Worm (Caenorhabditis elegans): ENCODE results near the gene Y39A3B.8.
A peak's percentile ranks its signal among the peaks of the same experiment; 100 is the strongest.

Y39A3B.8 gene

DNA sequence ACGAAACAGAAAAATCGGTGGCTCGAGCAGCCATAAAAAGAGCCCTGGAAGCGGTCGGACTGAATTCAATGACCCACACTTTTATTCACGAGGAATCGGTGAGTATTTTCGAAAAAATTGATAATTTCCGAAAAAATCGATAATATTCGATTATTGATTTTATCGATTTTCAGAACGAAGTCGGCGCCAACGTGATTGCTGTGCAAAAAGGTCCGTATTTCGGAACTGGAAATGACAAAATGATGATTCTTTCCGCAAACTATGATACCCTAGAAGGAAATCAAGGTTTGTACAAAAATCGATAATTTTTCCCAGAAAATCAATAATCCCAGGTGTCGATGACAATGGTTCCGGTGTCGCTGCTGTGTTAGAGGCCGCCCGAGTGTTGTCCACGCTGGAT is 19.1 kb downstream of the Y39A3B.8 start:
- no peak for TF ChIP-seq pha-4 (tag; optimal IDR thresholded peaks at IDR 0.05)
- TF ChIP-seq ceh-34 (tag; optimal IDR thresholded peaks at IDR 0.05), result no peak
- no peak for TF ChIP-seq tbx-7 (tag; optimal IDR thresholded peaks at IDR 0.05)
- peak; percentile 15 for TF ChIP-seq ceh-48 (tag; optimal IDR thresholded peaks at IDR 0.05)
- TF ChIP-seq C08G9.2 (tag; optimal IDR thresholded peaks at IDR 0.05), result no peak
- no peak for TF ChIP-seq ceh-18 (tag; optimal IDR thresholded peaks at IDR 0.05)
- TF ChIP-seq ceh-31 (tag; optimal IDR thresholded peaks at IDR 0.05), result no peak

DNA sequence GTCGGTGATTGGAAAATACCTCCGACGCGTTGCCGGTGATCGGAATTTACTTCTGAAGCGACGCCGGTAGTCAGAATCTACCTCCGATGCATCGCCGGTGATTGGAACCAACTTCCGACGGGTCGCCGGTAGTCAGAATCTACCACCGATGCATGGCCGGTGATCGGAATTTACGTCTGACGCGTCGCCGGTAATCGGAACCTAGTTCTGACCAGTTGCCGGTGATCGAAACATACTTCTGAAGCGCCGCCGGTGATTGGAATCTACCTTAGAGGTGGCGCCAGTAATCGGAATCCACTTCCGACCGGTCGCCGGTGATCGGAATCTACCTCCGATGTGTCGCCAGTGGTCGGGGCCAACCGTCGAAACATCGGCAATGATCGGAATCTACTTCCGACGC is 20.5 kb downstream of the Y39A3B.8 start:
- no peak for TF ChIP-seq ref-2 (tag; optimal IDR thresholded peaks at IDR 0.05)
- TF ChIP-seq syd-9 (tag; optimal IDR thresholded peaks at IDR 0.05), result no peak
- no peak for TF ChIP-seq elt-4 (tag; optimal IDR thresholded peaks at IDR 0.05)
- TF ChIP-seq fkh-6 (tag; optimal IDR thresholded peaks at IDR 0.05), result no peak
- no peak for TF ChIP-seq C38D4.7 (GFP tag; optimal IDR thresholded peaks at IDR 0.05)
- no peak for TF ChIP-seq gmeb-2 (tag; optimal IDR thresholded peaks at IDR 0.05)
- TF ChIP-seq C08G9.2 (tag; optimal IDR thresholded peaks at IDR 0.05), result no peak

DNA sequence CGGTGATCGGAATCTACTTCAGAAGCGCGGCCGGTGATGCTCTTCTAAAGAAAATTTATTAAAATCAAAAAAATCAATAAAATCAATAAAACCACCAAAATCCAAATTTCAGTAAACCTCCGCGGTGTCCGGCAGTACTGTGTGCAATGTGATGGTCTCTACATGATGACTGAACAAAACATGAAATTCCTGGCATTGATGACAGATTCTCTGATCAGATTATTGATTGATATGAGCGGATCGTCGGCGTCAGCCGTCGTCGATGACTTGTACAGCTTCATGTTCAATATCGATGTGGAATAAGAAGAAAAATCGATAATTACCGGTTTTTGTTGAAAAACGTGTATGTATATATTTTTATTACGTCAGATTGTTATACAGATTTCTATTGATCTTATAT is 21.1 kb downstream of the Y39A3B.8 start:
- no peak for TF ChIP-seq pha-4 (tag; optimal IDR thresholded peaks at IDR 0.05)
- TF ChIP-seq gmeb-2 (tag; optimal IDR thresholded peaks at IDR 0.05), result no peak

DNA sequence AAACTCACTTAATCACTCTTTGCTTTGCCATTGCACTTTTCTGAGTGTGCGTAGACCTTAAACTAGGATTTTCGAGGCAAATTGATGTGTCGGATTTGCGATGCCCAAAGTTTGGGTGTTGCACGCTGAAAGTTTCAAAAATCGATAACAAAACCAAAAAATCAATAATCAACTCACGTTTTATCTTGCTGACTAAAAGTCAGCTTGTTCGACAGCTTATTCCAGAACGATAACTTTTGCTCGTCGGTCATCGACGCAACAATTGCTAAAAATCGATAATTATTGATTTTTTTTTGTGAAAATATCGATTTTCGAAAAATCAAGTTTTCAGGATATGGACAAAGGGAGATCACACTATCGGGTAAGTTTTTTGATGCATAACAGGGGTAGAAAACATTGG is 24.8 kb downstream of the Y39A3B.8 start:
- no peak for TF ChIP-seq dve-1 (tag; optimal IDR thresholded peaks at IDR 0.05)
- TF ChIP-seq ceh-48 (tag; optimal IDR thresholded peaks at IDR 0.05), result peak; percentile 19

DNA sequence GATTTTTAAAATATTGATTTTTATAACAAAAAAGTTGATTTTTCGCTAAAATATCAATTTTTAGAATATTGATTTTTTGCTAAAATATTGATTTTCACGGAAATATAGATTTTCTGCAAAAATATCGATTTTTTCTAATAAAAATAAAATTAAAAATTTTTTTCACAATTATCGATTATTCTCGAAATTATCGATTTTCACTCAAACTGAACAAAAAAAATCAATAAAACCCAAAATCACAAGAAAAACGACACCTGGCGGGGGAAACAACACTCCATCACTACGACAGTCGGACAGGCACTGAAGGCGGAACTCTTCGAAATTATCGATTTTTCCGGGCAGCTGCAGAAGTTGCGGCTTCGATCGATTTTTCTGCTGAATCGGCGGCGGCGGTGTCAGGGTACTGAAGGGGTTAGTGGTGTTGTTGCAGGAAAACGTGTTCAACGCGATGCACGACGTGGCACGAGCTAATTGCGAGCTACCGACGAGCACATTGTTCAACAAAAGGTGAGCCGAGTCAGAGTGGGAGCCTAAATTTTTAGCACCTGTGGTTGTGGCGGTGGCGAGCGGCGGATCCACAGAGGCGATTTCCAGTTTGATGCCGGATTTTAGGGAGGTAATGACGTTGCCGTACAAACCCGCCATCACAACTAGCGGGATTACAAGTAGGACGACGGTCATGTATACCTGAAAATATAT is 25.5 kb downstream of the Y39A3B.8 start:
- TF ChIP-seq ceh-48 (tag; optimal IDR thresholded peaks at IDR 0.05), result peak; percentile 48
- TF ChIP-seq T23F11.4 (GFP tag; optimal IDR thresholded peaks at IDR 0.05), result no peak
- no peak for TF ChIP-seq pat-9 (tag; optimal IDR thresholded peaks at IDR 0.05)
- TF ChIP-seq ttx-3 (tag; optimal IDR thresholded peaks at IDR 0.05), result no peak
- no peak for TF ChIP-seq ceh-30 (tag; optimal IDR thresholded peaks at IDR 0.05)

DNA sequence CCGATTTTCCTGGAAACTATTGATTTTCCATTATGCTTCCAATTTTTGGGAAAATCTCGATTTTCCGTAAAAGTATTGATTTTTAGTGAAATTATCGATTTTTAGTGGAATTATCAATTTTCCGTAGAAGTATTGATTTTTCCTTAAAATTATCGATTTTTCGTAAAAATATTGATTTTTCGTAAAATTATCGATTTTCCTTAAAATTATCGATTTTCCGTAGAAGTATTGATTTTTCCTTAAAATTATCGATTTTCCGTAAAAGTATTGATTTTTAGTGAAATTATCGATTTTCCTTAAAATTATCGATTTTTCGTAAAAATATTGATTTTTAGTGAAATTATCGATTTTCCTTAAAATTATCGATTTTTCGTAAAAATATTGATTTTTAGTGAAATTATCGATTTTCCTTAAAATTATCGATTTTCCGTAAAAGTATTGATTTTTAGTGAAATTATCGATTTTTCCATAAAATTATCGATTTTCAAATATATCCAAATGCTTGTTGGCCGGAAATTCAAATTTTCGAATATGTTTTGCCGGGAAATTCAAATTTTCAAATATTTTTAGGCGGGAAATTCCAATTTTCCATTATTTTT is 26.2 kb downstream of the Y39A3B.8 start:
- TF ChIP-seq ceh-48 (tag; optimal IDR thresholded peaks at IDR 0.05), result peak; percentile 97

DNA sequence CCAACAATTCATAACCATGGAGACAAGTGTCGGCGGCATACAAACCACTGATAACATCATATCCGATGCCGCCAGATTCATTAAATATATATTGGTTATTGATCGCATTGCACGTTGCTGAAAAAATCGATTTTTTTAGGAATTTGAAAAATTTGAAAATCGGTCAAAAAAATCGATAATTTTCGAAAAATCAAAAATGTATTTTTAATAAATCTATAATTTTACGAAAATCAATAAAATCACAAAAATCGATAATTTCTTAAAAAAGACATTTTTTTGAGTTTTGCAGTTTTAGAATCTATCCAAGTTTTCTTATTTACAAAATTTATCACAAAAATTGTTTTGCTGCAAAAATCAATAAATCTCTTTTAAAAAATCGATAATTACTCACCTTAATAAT is 27.7 kb downstream of the Y39A3B.8 start:
- TF ChIP-seq che-1 (tag; optimal IDR thresholded peaks at IDR 0.05) (no peak), sox-2 (GFP tag; IDR thresholded peaks at IDR 0.05) (no peak), unc-55 (GFP tag; optimal IDR thresholded peaks at IDR 0.05) (no peak), K02D7.2 (tag; optimal IDR thresholded peaks at IDR 0.05) (no peak), ceh-31 (tag; optimal IDR thresholded peaks at IDR 0.05) (no peak), ceh-2 (tag; optimal IDR thresholded peaks at IDR 0.05) (no peak), ceh-48 (tag; optimal IDR thresholded peaks at IDR 0.05) (peak; percentile 14), ceh-18 (tag; optimal IDR thresholded peaks at IDR 0.05) (no peak)

DNA sequence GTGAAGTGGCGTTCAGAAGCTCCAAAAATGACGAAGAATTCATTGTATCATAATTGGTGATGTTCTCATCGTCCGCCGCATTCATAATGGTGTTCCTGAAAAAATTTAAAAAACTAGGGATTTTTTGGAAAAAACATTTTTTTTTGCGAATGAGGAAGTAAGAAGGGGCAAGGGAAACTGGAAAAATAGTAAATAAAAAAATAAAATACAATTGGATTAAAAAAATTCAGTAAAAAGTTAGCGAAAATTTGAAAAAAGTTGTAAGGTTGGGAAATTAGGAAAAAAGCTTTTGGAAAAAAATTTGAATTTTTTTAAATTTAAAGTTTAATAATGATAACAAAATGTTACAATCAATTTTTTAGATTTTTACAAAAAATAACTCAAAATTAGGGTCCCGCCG is 33.7 kb downstream of the Y39A3B.8 start, which contains the start of gene ckr-2:
TSS of gene ckr-2 (minus strand) at position 101 of the 400 bp plus-strand sequence.
- no peak for TF ChIP-seq sox-4 (tag; optimal IDR thresholded peaks at IDR 0.05)
- no peak for TF ChIP-seq lim-6 (tag; optimal IDR thresholded peaks at IDR 0.05)
- no peak for TF ChIP-seq dmd-4 (tag; optimal IDR thresholded peaks at IDR 0.05; ENCODE audit: borderline replicate concordance)
- TF ChIP-seq eyg-1 (tag; optimal IDR thresholded peaks at IDR 0.05), result no peak
- no peak for TF ChIP-seq gmeb-2 (tag; optimal IDR thresholded peaks at IDR 0.05)
- TF ChIP-seq ahr-1 (tag; optimal IDR thresholded peaks at IDR 0.05), result no peak
- no peak for TF ChIP-seq zip-5 (tag; optimal IDR thresholded peaks at IDR 0.05)
- TF ChIP-seq fkh-10 (GFP tag; optimal IDR thresholded peaks at IDR 0.05), result no peak
- no peak for TF ChIP-seq nhr-232 (tag; optimal IDR thresholded peaks at IDR 0.05)
- TF ChIP-seq ceh-30 (tag; optimal IDR thresholded peaks at IDR 0.05), result no peak
- no peak for TF ChIP-seq ceh-31 (tag; optimal IDR thresholded peaks at IDR 0.05)
- no peak for TF ChIP-seq Y22D7AL.16 (tag; optimal IDR thresholded peaks at IDR 0.05)
- no peak for TF ChIP-seq unc-86 (tag; optimal IDR thresholded peaks at IDR 0.05)
- TF ChIP-seq K02D7.2 (tag; optimal IDR thresholded peaks at IDR 0.05), result no peak
- TF ChIP-seq pros-1 (tag; optimal IDR thresholded peaks at IDR 0.05), result no peak
- no peak for TF ChIP-seq ceh-19 (GFP tag; optimal IDR thresholded peaks at IDR 0.05)

Data from whole organism, late embryonic.